Worm (Caenorhabditis elegans): ENCODE data around the gene R07H5.9.

R07H5.9 gene

DNA sequence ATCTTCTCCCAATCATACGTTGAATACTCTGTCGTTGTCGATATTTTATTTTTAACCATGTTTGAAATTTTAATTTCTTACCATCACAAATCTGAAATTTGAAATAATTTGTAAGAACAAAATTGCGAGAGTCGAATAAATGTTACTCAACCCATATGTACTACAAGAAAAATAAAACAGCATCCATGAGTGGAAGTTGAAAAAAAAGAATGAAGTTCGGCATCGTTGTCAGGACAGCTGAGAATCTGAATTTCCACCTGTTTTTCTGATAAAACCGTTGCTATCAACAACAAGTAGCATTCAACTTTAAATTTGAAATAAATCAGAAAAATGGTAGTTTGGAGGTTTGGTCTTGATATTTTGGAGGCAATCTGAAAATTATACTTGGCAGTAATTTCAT lies 16.6 kb downstream of the R07H5.9 start, which contains the start of gene C29F4.3:
TSS of gene C29F4.3 (minus strand) at position 101 of the 400 bp plus-strand sequence.
- no peak for TF ChIP-seq Y22D7AL.16 (tag; optimal IDR thresholded peaks at IDR 0.05)
- TF ChIP-seq hlh-30 (tag; optimal IDR thresholded peaks at IDR 0.05; ENCODE audit: insufficient read depth): no peak
- no peak for TF ChIP-seq K09A11.1 (tag; optimal IDR thresholded peaks at IDR 0.05; ENCODE audit: insufficient read depth)
- no peak for TF ChIP-seq unc-3 (GFP tag; conservative IDR thresholded peaks at IDR 0.05)
- no peak for TF ChIP-seq unc-3 (tag; optimal IDR thresholded peaks at IDR 0.05)
- TF ChIP-seq pat-9 (tag; optimal IDR thresholded peaks at IDR 0.05): no peak
- TF ChIP-seq ceh-45 (GFP tag; IDR thresholded peaks at IDR 0.05): no peak
- TF ChIP-seq ztf-16 (tag; optimal IDR thresholded peaks at IDR 0.05): no peak
- no peak for TF ChIP-seq eyg-1 (tag; optimal IDR thresholded peaks at IDR 0.05)
- no peak for TF ChIP-seq syd-9 (tag; optimal IDR thresholded peaks at IDR 0.05)
- TF ChIP-seq nhr-11 (tag; optimal IDR thresholded peaks at IDR 0.05): no peak
- no peak for TF ChIP-seq madf-2 (tag; optimal IDR thresholded peaks at IDR 0.05)
- no peak for TF ChIP-seq pha-2 (tag; optimal IDR thresholded peaks at IDR 0.05)

- TF ChIP-seq pha-2 (tag; optimal IDR thresholded peaks at IDR 0.05): no peak
- TF ChIP-seq odd-2 (tag; optimal IDR thresholded peaks at IDR 0.05): no peak
- TF ChIP-seq K02D7.2 (tag; optimal IDR thresholded peaks at IDR 0.05): no peak
- TF ChIP-seq ahr-1 (tag; optimal IDR thresholded peaks at IDR 0.05): no peak
- no peak for TF ChIP-seq tbx-7 (tag; optimal IDR thresholded peaks at IDR 0.05)
- no peak for TF ChIP-seq fkh-10 (GFP tag; optimal IDR thresholded peaks at IDR 0.05)
- TF ChIP-seq unc-55 (GFP tag; optimal IDR thresholded peaks at IDR 0.05): no peak
- no peak for TF ChIP-seq lin-11 (tag; optimal IDR thresholded peaks at IDR 0.05)
- no peak for TF ChIP-seq sox-4 (tag; optimal IDR thresholded peaks at IDR 0.05)
- no peak for TF ChIP-seq hlh-6 (tag; optimal IDR thresholded peaks at IDR 0.05)
- no peak for TF ChIP-seq rnt-1 (tag; optimal IDR thresholded peaks at IDR 0.05)
- TF ChIP-seq dve-1 (tag; optimal IDR thresholded peaks at IDR 0.05): no peak
- TF ChIP-seq fax-1 (tag; optimal IDR thresholded peaks at IDR 0.05): no peak
- no peak for TF ChIP-seq pha-4 (tag; optimal IDR thresholded peaks at IDR 0.05)
- TF ChIP-seq ceh-2 (tag; optimal IDR thresholded peaks at IDR 0.05): no peak
- no peak for TF ChIP-seq mec-3 (tag; optimal IDR thresholded peaks at IDR 0.05; ENCODE audit: borderline replicate concordance)
Measured at ce11 chrIV:11225206-11225605, 17.9 kb downstream of the R07H5.9 start, which contains the start of gene col-125. TSS of gene col-125 (plus strand) at chrIV:11225506.

DNA sequence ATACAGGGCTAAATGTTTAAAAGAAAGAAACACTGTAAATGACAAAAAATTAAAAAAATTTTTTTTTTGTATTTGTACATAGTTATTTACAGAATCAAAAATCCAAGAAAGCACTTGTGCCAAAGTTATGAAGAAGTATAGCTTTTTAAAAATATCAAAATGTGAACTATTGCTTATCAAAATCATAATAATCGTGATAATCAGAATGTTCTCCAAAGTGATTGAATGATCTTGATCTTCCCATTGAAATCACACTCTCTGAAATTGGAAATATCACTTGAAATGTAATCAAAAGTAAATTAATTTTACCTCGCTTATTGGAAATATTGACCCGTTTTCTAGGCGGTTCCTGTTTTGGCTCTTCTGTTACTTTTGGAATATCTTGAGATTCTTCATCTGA lies 19.3 kb downstream of the R07H5.9 start:
- TF ChIP-seq ama-1 (optimal IDR thresholded peaks at IDR 0.05) (no peak), nhr-11 (tag; optimal IDR thresholded peaks at IDR 0.05) (no peak), K09A11.1 (tag; optimal IDR thresholded peaks at IDR 0.05; ENCODE audit: insufficient read depth) (no peak), nfya-1 (tag; optimal IDR thresholded peaks at IDR 0.05) (no peak), mec-3 (tag; optimal IDR thresholded peaks at IDR 0.05; ENCODE audit: borderline replicate concordance) (no peak), rnt-1 (tag; optimal IDR thresholded peaks at IDR 0.05) (no peak), ahr-1 (tag; optimal IDR thresholded peaks at IDR 0.05) (no peak), dmd-4 (tag; optimal IDR thresholded peaks at IDR 0.05; ENCODE audit: borderline replicate concordance) (no peak), elt-4 (tag; optimal IDR thresholded peaks at IDR 0.05) (no peak), hlh-15 (tag; optimal IDR thresholded peaks at IDR 0.05) (no peak)

DNA sequence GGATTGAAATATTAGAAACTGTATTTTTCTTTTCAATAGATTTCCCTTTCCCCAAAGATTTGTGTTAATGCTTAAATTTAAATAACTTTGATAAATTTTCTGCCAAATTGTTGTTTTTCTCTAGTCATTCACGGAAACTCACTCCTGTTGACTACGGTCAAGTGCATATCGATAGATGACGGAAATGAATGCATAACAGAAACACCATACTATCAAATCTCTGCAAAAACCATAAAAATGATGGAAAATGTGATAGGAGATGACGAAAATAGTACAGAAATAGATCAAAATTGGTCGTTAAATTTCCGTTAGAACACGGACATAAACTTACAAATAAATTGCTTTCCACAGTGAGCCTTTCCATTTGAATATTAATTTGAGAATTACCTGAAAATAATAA lies 21.7 kb downstream of the R07H5.9 start:
- no peak for TF ChIP-seq ahr-1 (tag; optimal IDR thresholded peaks at IDR 0.05)

- no peak for TF ChIP-seq ceh-2 (tag; optimal IDR thresholded peaks at IDR 0.05)
- no peak for TF ChIP-seq sox-2 (GFP tag; IDR thresholded peaks at IDR 0.05)
- no peak for TF ChIP-seq unc-86 (tag; optimal IDR thresholded peaks at IDR 0.05)
- no peak for TF ChIP-seq unc-55 (GFP tag; optimal IDR thresholded peaks at IDR 0.05)
- TF ChIP-seq nfya-1 (tag; optimal IDR thresholded peaks at IDR 0.05): no peak
- TF ChIP-seq F13H6.1 (tag; optimal IDR thresholded peaks at IDR 0.05): no peak
- TF ChIP-seq sox-4 (tag; optimal IDR thresholded peaks at IDR 0.05): no peak
- no peak for TF ChIP-seq hlh-8 (tag; optimal IDR thresholded peaks at IDR 0.05)
- TF ChIP-seq ceh-30 (tag; optimal IDR thresholded peaks at IDR 0.05): no peak
- no peak for TF ChIP-seq sdc-2 (tag; optimal IDR thresholded peaks at IDR 0.05)
- no peak for TF ChIP-seq hlh-15 (tag; optimal IDR thresholded peaks at IDR 0.05)
- TF ChIP-seq mec-3 (tag; optimal IDR thresholded peaks at IDR 0.05; ENCODE audit: borderline replicate concordance): no peak
Measured at ce11 chrIV:11230069-11230468, 22.8 kb downstream of the R07H5.9 start, which contains the start of gene best-7. TSS of gene best-7 (minus strand) at chrIV:11230307.
